Fruit fly (Drosophila melanogaster) whole organism, pupa: ENCODE data around the gene Mes2.

ENCODE experiments used
- CG10348 ChIP-seq: fragments of 200-800 bp; sonication (Bioruptor generic); IDR thresholded peaks from 2 replicates; pipeline ENCODE4 v1.3.6; 2022; ENCODE audit warnings: missing biosample characterization, missing genetic modification characterization
- CG17806 ChIP-seq: fragments of 200-800 bp; sonication (Bioruptor generic); optimal IDR thresholded peaks from 2 replicates; lab custom pipeline; 2018; ENCODE audit warnings: missing biosample characterization, mild to moderate bottlenecking, missing genetic modification characterization, moderate library complexity
- CG32121 ChIP-seq: fragments of 200-800 bp; sonication (Bioruptor generic); IDR thresholded peaks from 2 replicates; pipeline ENCODE4 v1.3.6; 2022; ENCODE audit warnings: missing biosample characterization, missing genetic modification characterization
- CG34367 ChIP-seq: fragments of 200-800 bp; sonication (Bioruptor generic); optimal IDR thresholded peaks from 2 replicates; lab custom pipeline; 2018; ENCODE audit warnings: missing biosample characterization, mild to moderate bottlenecking, missing genetic modification characterization
- CG8159 ChIP-seq: fragments of 200-800 bp; sonication (Bioruptor generic); optimal IDR thresholded peaks from 3 replicates; lab custom pipeline; 2018; ENCODE audit warnings: missing biosample characterization, mild to moderate bottlenecking, missing genetic modification characterization, moderate library complexity
- CG8301 ChIP-seq: fragments of 200-800 bp; sonication (Bioruptor generic); optimal IDR thresholded peaks from 2 replicates; lab custom pipeline; 2018; ENCODE audit warnings: missing biosample characterization, mild to moderate bottlenecking, missing genetic modification characterization
- CG9948 ChIP-seq: fragments of 200-800 bp; sonication (Bioruptor generic); optimal IDR thresholded peaks from 2 replicates; lab custom pipeline; 2018; ENCODE audit warnings: missing biosample characterization, mild to moderate bottlenecking, missing genetic modification characterization, moderate library complexity
- Ets98B ChIP-seq: fragments of 200-800 bp; sonication (Bioruptor generic); IDR thresholded peaks from 2 replicates; pipeline ENCODE4 v1.3.6; 2022; ENCODE audit warnings: missing biosample characterization, missing genetic modification characterization
- Pif1B ChIP-seq: fragments of 200-800 bp; sonication (Bioruptor generic); optimal IDR thresholded peaks from 3 replicates; lab custom pipeline; 2016; ENCODE audit warnings: missing biosample characterization, missing genetic modification characterization
- Snoo ChIP-seq: fragments of 200-800 bp; sonication (Bioruptor generic); optimal IDR thresholded peaks from 3 replicates; lab custom pipeline; 2017; ENCODE audit warnings: missing biosample characterization, mild to moderate bottlenecking, missing genetic modification characterization, inconsistent platforms
- rn ChIP-seq: fragments of 200-800 bp; sonication (Bioruptor generic); IDR thresholded peaks from 2 replicates; pipeline ENCODE4 v1.3.6; 2022; ENCODE audit warnings: missing biosample characterization, missing genetic modification characterization

Mes2 gene

dm6 chr3L:22987342-22987741 is 41.9 kb downstream of the Mes2 start, which contains the start of gene CG32457:
Gene CG32457, plus strand, starts transcription at chr3L:22987642.
- no peak for TF ChIP-seq CG8301

- TF ChIP-seq rn (GFP tag; lab: Robert Waterston, UW) (no peak), CG9948 (tag; lab: Kevin White, UChicago) (no peak), Snoo (tag; lab: Kevin White, UChicago) (no peak), CG8301 (no peak), CG32121 (GFP tag; lab: Robert Waterston, UW) (no peak), CG10348 (GFP tag; lab: Robert Waterston, UW) (no peak), CG8159 (tag; lab: Kevin White, UChicago) (no peak), Ets98B (GFP tag; lab: Robert Waterston, UW) (no peak), CG34367 (tag; lab: Kevin White, UChicago) (no peak), CG17806 (tag; lab: Kevin White, UChicago) (no peak)
Measured at dm6 chr3L:22989495-22989894, 44.0 kb downstream of the Mes2 start.

dm6 chr3L:22998176-22998575 is 52.7 kb downstream of the Mes2 start, which contains the start of gene nrm:
Gene nrm, plus strand, starts transcription at chr3L:22998372.
- TF ChIP-seq Pif1B (no peak), CG32121 (GFP tag; lab: Robert Waterston, UW) (no peak)
